Fruit fly (Drosophila melanogaster) whole organism, embryonic: ENCODE results near the gene fkh.

Experiments
- Adf1 ChIP-seq: fragments of 200-800 bp; sonication (Bioruptor generic); IDR thresholded peaks from 2 replicates; pipeline ENCODE4 v1.3.6; 2022; ENCODE audit warnings: missing biosample characterization, missing genetic modification characterization
- Blimp-1 ChIP-seq: fragments of 200-800 bp; sonication (Bioruptor generic); optimal IDR thresholded peaks from 3 replicates; lab custom pipeline; 2018; ENCODE audit warnings: missing biosample characterization, missing genetic modification characterization, mild to moderate bottlenecking, moderate library complexity, missing genetic modification reagents
- BtbVII ChIP-seq: fragments of 200-800 bp; sonication (Bioruptor generic); optimal IDR thresholded peaks from 3 replicates; lab custom pipeline; 2017; ENCODE audit warnings: missing biosample characterization, mild to moderate bottlenecking, missing genetic modification characterization
- CG1233 ChIP-seq: fragments of 200-800 bp; sonication (Bioruptor generic); optimal IDR thresholded peaks from 4 replicates; lab custom pipeline; 2018; ENCODE audit warnings: missing biosample characterization, mild to moderate bottlenecking, missing genetic modification characterization
- CG12744 ChIP-seq: fragments of 200-800 bp; sonication (Bioruptor generic); optimal IDR thresholded peaks from 2 replicates; lab custom pipeline; 2016; ENCODE audit warnings: missing biosample characterization, missing genetic modification characterization
- CG13424 ChIP-seq: fragments of 200-800 bp; sonication (Bioruptor generic); optimal IDR thresholded peaks from 2 replicates; lab custom pipeline; 2019; ENCODE audit warnings: missing biosample characterization, mild to moderate bottlenecking, missing genetic modification characterization, moderate library complexity
- CG17568 ChIP-seq: fragments of 200-800 bp; sonication (Bioruptor generic); optimal IDR thresholded peaks from 2 replicates; lab custom pipeline; 2018; ENCODE audit warnings: missing biosample characterization, mild to moderate bottlenecking, missing genetic modification characterization, moderate library complexity
- CG18011 ChIP-seq: fragments of 200-800 bp; sonication (Bioruptor generic); optimal IDR thresholded peaks from 2 replicates; lab custom pipeline; 2017; ENCODE audit warnings: missing biosample characterization, missing genetic modification characterization, mild to moderate bottlenecking, moderate library complexity, missing genotype
- CG2875 ChIP-seq: fragments of 200-800 bp; sonication (Bioruptor generic); optimal IDR thresholded peaks from 2 replicates; lab custom pipeline; 2017; ENCODE audit warnings: missing biosample characterization, mild to moderate bottlenecking, missing genetic modification characterization, missing genetic modification reagents
- CG30020 ChIP-seq: fragments of 200-800 bp; optimal IDR thresholded peaks from 2 replicates; lab custom pipeline; 2019; ENCODE audit warnings: missing biosample characterization, mild to moderate bottlenecking, missing genetic modification characterization, moderate library complexity
- CG31388 ChIP-seq: fragments of 200-800 bp; sonication (Bioruptor generic); optimal IDR thresholded peaks from 2 replicates; lab custom pipeline; 2016; ENCODE audit warnings: missing biosample characterization, missing genetic modification characterization
- CG31441 ChIP-seq: fragments of 200-800 bp; sonication (Bioruptor generic); IDR thresholded peaks from 2 replicates; pipeline ENCODE4 v1.3.6; 2022; ENCODE audit warnings: missing biosample characterization, missing genetic modification characterization
- CG32532 ChIP-seq: fragments of 200-800 bp; sonication (Bioruptor generic); IDR thresholded peaks from 2 replicates; pipeline ENCODE4 v1.3.6; 2022; ENCODE audit warnings: missing biosample characterization, missing genetic modification characterization
- CG32772 ChIP-seq: fragments of 200-800 bp; sonication (Bioruptor generic); IDR thresholded peaks from 2 replicates; pipeline ENCODE4 v1.3.6; 2022; ENCODE audit warnings: missing biosample characterization, missing genetic modification characterization
- CG34422 ChIP-seq: fragments of 200-800 bp; sonication (Bioruptor generic); IDR thresholded peaks from 3 replicates; pipeline ENCODE4 v1.3.6; 2022; ENCODE audit warnings: missing biosample characterization, missing genetic modification characterization
- CG6791 ChIP-seq: fragments of 200-800 bp; sonication (Bioruptor generic); IDR thresholded peaks from 3 replicates; pipeline ENCODE4 v1.3.6; 2022; ENCODE audit warnings: missing biosample characterization, missing genetic modification characterization; ENCODE audit not compliant: partially characterized antibody
- CG8924 ChIP-seq: fragments of 200-800 bp; optimal IDR thresholded peaks from 3 replicates; lab custom pipeline; 2019; ENCODE audit warnings: missing biosample characterization, mild to moderate bottlenecking, missing genetic modification characterization, moderate library complexity
- CG9727 ChIP-seq: fragments of 200-800 bp; sonication (Bioruptor generic); optimal IDR thresholded peaks from 3 replicates; lab custom pipeline; 2017; ENCODE audit warnings: missing biosample characterization, mild to moderate bottlenecking, missing genetic modification characterization
- E2f2 ChIP-seq: fragments of 200-800 bp; sonication (Bioruptor generic); IDR thresholded peaks from 2 replicates; pipeline ENCODE4 v1.3.6; 2022; ENCODE audit warnings: missing biosample characterization, missing genetic modification characterization
- Ets65A ChIP-seq: fragments of 200-800 bp; sonication (Bioruptor generic); peaks from one replicate; lab custom pipeline; 2016; ENCODE audit warnings: missing biosample characterization, missing genetic modification characterization
- Hey ChIP-seq: fragments of 200-800 bp; sonication (Bioruptor generic); optimal IDR thresholded peaks from 3 replicates; lab custom pipeline; 2018; ENCODE audit warnings: missing biosample characterization, mild to moderate bottlenecking, missing genetic modification characterization
- Hmr ChIP-seq: fragments of 200-800 bp; sonication (Bioruptor generic); optimal IDR thresholded peaks from 3 replicates; lab custom pipeline; 2017; ENCODE audit warnings: mild to moderate bottlenecking, missing biosample characterization, missing genetic modification reagents, missing genetic modification characterization
- Lpt ChIP-seq: fragments of >200 bp; optimal IDR thresholded peaks from 2 replicates; lab custom pipeline; 2018; ENCODE audit warnings: missing biosample characterization, missing genetic modification characterization
- Mad ChIP-seq: fragments of 200-800 bp; sonication (Bioruptor generic); optimal IDR thresholded peaks from 2 replicates; lab custom pipeline; 2016; ENCODE audit warnings: missing biosample characterization, missing genetic modification characterization
- Max ChIP-seq: fragments of 200-800 bp; sonication (Bioruptor generic); optimal IDR thresholded peaks from 2 replicates; lab custom pipeline; 2016; ENCODE audit warnings: missing biosample characterization, mild to moderate bottlenecking, missing genetic modification characterization
- Med ChIP-seq: fragments of 200-800 bp; sonication (Bioruptor generic); peaks from one replicate; lab custom pipeline; 2016; ENCODE audit warnings: missing biosample characterization, missing genetic modification characterization, mild to moderate bottlenecking, inconsistent platforms, moderate library complexity
- NC2α ChIP-seq: fragments of 200-800 bp; sonication (Bioruptor generic); optimal IDR thresholded peaks from 2 replicates; lab custom pipeline; 2016; ENCODE audit warnings: missing biosample characterization, missing genetic modification characterization
- NK7.1 ChIP-seq: fragments of 200-800 bp; sonication (Bioruptor generic); optimal IDR thresholded peaks from 3 replicates; lab custom pipeline; 2016; ENCODE audit warnings: missing biosample characterization, missing genetic modification characterization
- PHDP ChIP-seq: fragments of 200-800 bp; sonication (Bioruptor generic); optimal IDR thresholded peaks from 3 replicates; lab custom pipeline; 2018; ENCODE audit warnings: missing biosample characterization, mild to moderate bottlenecking, missing genetic modification characterization, moderate library complexity
- Rfx ChIP-seq: fragments of 200-800 bp; sonication (Bioruptor generic); IDR thresholded peaks from 2 replicates; pipeline ENCODE4 v1.3.6; 2022; ENCODE audit warnings: missing biosample characterization, missing genetic modification characterization
- abd-A ChIP-seq: fragments of 200-800 bp; sonication (Bioruptor generic); optimal IDR thresholded peaks from 3 replicates; lab custom pipeline; 2019; ENCODE audit warnings: missing biosample characterization, mild to moderate bottlenecking, missing genetic modification characterization, moderate library complexity
- ato ChIP-seq: fragments of 200-800 bp; sonication (Bioruptor generic); IDR thresholded peaks from 2 replicates; pipeline ENCODE4 v1.3.6; 2022; ENCODE audit warnings: missing biosample characterization, missing genetic modification characterization; ENCODE audit not compliant: partially characterized antibody
- bbx ChIP-seq: fragments of 200-800 bp; sonication (Bioruptor generic); IDR thresholded peaks from 2 replicates; pipeline ENCODE4 v1.3.6; 2022; ENCODE audit warnings: missing biosample characterization, missing genetic modification characterization; ENCODE audit not compliant: partially characterized antibody
- chif ChIP-seq, 2 experiments: fragments of 200-800 bp; sonication (Bioruptor generic); optimal IDR thresholded peaks; 3 replicates each; lab custom pipeline; 2016; ENCODE audit warnings: missing biosample characterization in 2 of 2, missing genetic modification characterization in 2 of 2
- ci ChIP-seq: fragments of 200-800 bp; sonication (Bioruptor generic); IDR thresholded peaks from 3 replicates; pipeline ENCODE4 v1.3.6; 2022; ENCODE audit warnings: missing biosample characterization, missing genetic modification characterization
- emc ChIP-seq: fragments of 200-800 bp; sonication (Bioruptor generic); optimal IDR thresholded peaks from 2 replicates; lab custom pipeline; 2016; ENCODE audit warnings: missing biosample characterization, missing genetic modification characterization
- gce ChIP-seq: fragments of 200-800 bp; sonication (Bioruptor generic); IDR thresholded peaks from 3 replicates; pipeline ENCODE4 v1.3.6; 2022; ENCODE audit warnings: missing biosample characterization, missing genetic modification characterization
- gcm2 ChIP-seq: fragments of 200-800 bp; sonication (Bioruptor generic); optimal IDR thresholded peaks from 2 replicates; lab custom pipeline; 2016; ENCODE audit warnings: missing biosample characterization, missing genetic modification characterization
- hbn ChIP-seq: fragments of 200-800 bp; sonication (Bioruptor generic); IDR thresholded peaks from 2 replicates; pipeline ENCODE4 v1.3.6; 2022; ENCODE audit warnings: missing biosample characterization, missing genetic modification characterization; ENCODE audit not compliant: partially characterized antibody
- lilli ChIP-seq: fragments of 200-800 bp; sonication (Bioruptor generic); optimal IDR thresholded peaks from 3 replicates; lab custom pipeline; 2016; ENCODE audit warnings: missing biosample characterization, missing genetic modification characterization
- nau ChIP-seq: fragments of 200-800 bp; sonication (Bioruptor generic); optimal IDR thresholded peaks from 3 replicates; lab custom pipeline; 2017; ENCODE audit warnings: missing biosample characterization, mild to moderate bottlenecking, missing genetic modification characterization, missing genetic modification reagents
- nerfin-2 ChIP-seq: fragments of 200-800 bp; sonication (Bioruptor generic); IDR thresholded peaks from 2 replicates; pipeline ENCODE4 v1.3.6; 2022; ENCODE audit warnings: missing biosample characterization, missing genetic modification characterization; ENCODE audit not compliant: partially characterized antibody
- odd ChIP-seq: fragments of 200-800 bp; sonication (Bioruptor generic); optimal IDR thresholded peaks from 2 replicates; lab custom pipeline; 2017; ENCODE audit warnings: missing biosample characterization, mild to moderate bottlenecking, missing genetic modification characterization
- onecut ChIP-seq: fragments of 200-800 bp; sonication (Bioruptor generic); IDR thresholded peaks from 2 replicates; pipeline ENCODE4 v1.3.6; 2022; ENCODE audit warnings: missing biosample characterization, missing genetic modification characterization
- ro ChIP-seq: fragments of 200-800 bp; sonication (Bioruptor generic); IDR thresholded peaks from 2 replicates; pipeline ENCODE4 v1.3.6; 2022; ENCODE audit warnings: missing biosample characterization, missing genetic modification characterization
- seq ChIP-seq: fragments of 200-800 bp; sonication (Bioruptor generic); IDR thresholded peaks from 2 replicates; pipeline ENCODE4 v1.3.6; 2022; ENCODE audit warnings: missing biosample characterization, missing genetic modification characterization
- shn ChIP-seq: fragments of 200-800 bp; sonication (Bioruptor generic); optimal IDR thresholded peaks from 3 replicates; lab custom pipeline; 2016; ENCODE audit warnings: missing biosample characterization, missing genetic modification characterization
- sob ChIP-seq: fragments of 200-800 bp; sonication (Bioruptor generic); IDR thresholded peaks from 2 replicates; pipeline ENCODE4 v1.3.6; 2022; ENCODE audit warnings: missing biosample characterization, missing genetic modification characterization
- tna ChIP-seq: fragments of 200-800 bp; sonication (Bioruptor generic); IDR thresholded peaks from 2 replicates; pipeline ENCODE4 v1.3.6; 2022; ENCODE audit warnings: missing biosample characterization, missing genetic modification characterization; ENCODE audit not compliant: partially characterized antibody
- vvl ChIP-seq: fragments of 200-800 bp; sonication (Bioruptor generic); IDR thresholded peaks from 2 replicates; pipeline ENCODE4 v1.3.6; 2022; ENCODE audit warnings: missing biosample characterization, missing genetic modification characterization
- zfh1 ChIP-seq: fragments of 200-800 bp; sonication (Bioruptor generic); IDR thresholded peaks from 3 replicates; pipeline ENCODE4 v1.3.6; 2022; ENCODE audit warnings: missing biosample characterization, missing genetic modification characterization

Gene fkh

DNA sequence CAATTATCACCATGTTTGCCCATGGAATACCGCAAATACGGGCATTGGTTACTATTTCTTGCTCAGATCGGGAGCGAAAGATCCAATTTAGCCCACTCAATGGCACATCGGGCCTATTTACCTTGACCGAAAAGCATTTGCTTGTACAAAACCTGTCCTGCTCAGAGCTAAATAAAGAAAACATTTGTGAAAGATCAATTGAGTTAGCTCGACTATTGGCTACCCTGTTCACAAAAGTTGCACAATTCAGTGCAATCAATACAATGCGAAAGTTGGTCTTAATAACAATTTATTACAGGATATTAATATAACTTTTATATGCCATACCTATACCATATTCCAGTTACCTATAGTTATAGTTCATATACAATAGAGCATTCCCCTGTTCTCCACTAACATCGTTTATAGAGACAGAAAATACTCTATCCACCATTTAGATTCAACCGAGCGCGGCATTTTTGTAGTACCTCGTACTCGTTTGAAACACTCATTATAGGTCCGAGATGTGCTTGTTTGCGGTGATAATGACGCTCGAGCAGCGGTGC lies 22.3 kb downstream of the fkh start (continued):
- no peak for TF ChIP-seq seq
- no peak for TF ChIP-seq CG13424 (tag; lab: Kevin White, UChicago)
- TF ChIP-seq emc (GFP tag; lab: Kevin White, UChicago): no peak
- TF ChIP-seq nerfin-2: no peak
- no peak for TF ChIP-seq Hmr (GFP tag; lab: Kevin White, UChicago)
- no peak for TF ChIP-seq sob (GFP tag; lab: Robert Waterston, UW)
- TF ChIP-seq gcm2 (GFP tag; lab: Kevin White, UChicago): no peak
- TF ChIP-seq bbx: no peak
- no peak for TF ChIP-seq CG17568 (GFP tag; lab: Kevin White, UChicago)
- TF ChIP-seq nau (GFP tag; lab: Kevin White, UChicago): no peak
- no peak for TF ChIP-seq CG1233 (GFP tag; lab: Kevin White, UChicago)
- no peak for TF ChIP-seq gce (GFP tag; lab: Robert Waterston, UW)
- no peak for TF ChIP-seq ato (GFP tag; lab: Robert Waterston, UW)
- no peak for TF ChIP-seq PHDP (tag; lab: Kevin White, UChicago)
- no peak for TF ChIP-seq tna (GFP tag; lab: Robert Waterston, UW)
- TF ChIP-seq ro: no peak
- TF ChIP-seq CG30020 (tag; lab: Kevin White, UChicago): no peak
- no peak for TF ChIP-seq CG2875 (GFP tag; lab: Kevin White, UChicago)
- TF ChIP-seq Blimp-1 (GFP tag; lab: Kevin White, UChicago): no peak
- TF ChIP-seq Med (GFP tag; lab: Kevin White, UChicago): peak; percentile 55
- 0 out of 3 replicates have a peak, but pooled peaks have one; percentile 23 for TF ChIP-seq ci (GFP tag; lab: Robert Waterston, UW)
- TF ChIP-seq abd-A (tag; lab: Kevin White, UChicago): no peak
- TF ChIP-seq Lpt (GFP tag; lab: Kevin White, UChicago): no peak
- no peak for TF ChIP-seq lilli (GFP tag; lab: Kevin White, UChicago)
- no peak for TF ChIP-seq shn
- TF ChIP-seq CG32532 (GFP tag; lab: Robert Waterston, UW): no peak
- no peak for TF ChIP-seq NC2α (GFP tag; lab: Kevin White, UChicago)
- no peak for TF ChIP-seq CG12744 (GFP tag; lab: Kevin White, UChicago)
- TF ChIP-seq hbn (GFP tag; lab: Robert Waterston, UW): no peak
- 0 out of 2 replicates have a peak, but pooled peaks have one; percentile 10 for TF ChIP-seq CG31441 (GFP tag; lab: Robert Waterston, UW)
- no peak for TF ChIP-seq Rfx
- no peak for TF ChIP-seq BtbVII (GFP tag; lab: Kevin White, UChicago)
- TF ChIP-seq CG9727 (GFP tag; lab: Kevin White, UChicago): no peak
- no peak for TF ChIP-seq CG34422
- TF ChIP-seq Adf1 (GFP tag; lab: Robert Waterston, UW): no peak
- no peak for TF ChIP-seq onecut
- TF ChIP-seq Hey (tag; lab: Kevin White, UChicago): no peak
- no peak for TF ChIP-seq Max (GFP tag; lab: Kevin White, UChicago)
- no peak for TF ChIP-seq NK7.1 (GFP tag; lab: Kevin White, UChicago)
- no peak for TF ChIP-seq CG18011 (GFP tag; lab: Kevin White, UChicago)
- no peak for TF ChIP-seq CG6791 (GFP tag; lab: Robert Waterston, UW)
- no peak for TF ChIP-seq E2f2 (GFP tag; lab: Robert Waterston, UW)
- 0 out of 3 replicates have a peak, but pooled peaks have one; percentile 25 for TF ChIP-seq zfh1 (GFP tag; lab: Robert Waterston, UW)
- TF ChIP-seq Mad: no peak
- no peak for TF ChIP-seq CG31388
- TF ChIP-seq CG32772 (GFP tag; lab: Robert Waterston, UW): no peak
- no peak for TF ChIP-seq CG8924 (tag; lab: Kevin White, UChicago)
- TF ChIP-seq odd (GFP tag; lab: Kevin White, UChicago): no peak
- peak; percentile 74 for TF ChIP-seq Ets65A (GFP tag; lab: Kevin White, UChicago)
- TF ChIP-seq chif (GFP tag; optimal IDR thresholded peaks at IDR 0.05; lab: Kevin White, UChicago): no peak
- no peak for TF ChIP-seq vvl (GFP tag; lab: Robert Waterston, UW)
